Fruit fly (Drosophila melanogaster) whole organism, wandering third instar larva: ENCODE measurements around the gene mAcon1.

ENCODE experiments used
- Dfd ChIP-seq: fragments of >200 bp; optimal IDR thresholded peaks from 2 replicates; lab custom pipeline; 2017; ENCODE audit warnings: missing biosample characterization, missing genetic modification characterization
- Dif ChIP-seq: fragments of 200-275, 200-300 bp; sonication (Bioruptor generic); optimal IDR thresholded peaks from 2 replicates; lab custom pipeline; 2018; ENCODE audit warnings: missing biosample characterization, missing genetic modification characterization; ENCODE audit not compliant: partially characterized antibody
- Hr78 ChIP-seq: fragments of >200 bp; optimal IDR thresholded peaks from 2 replicates; lab custom pipeline; 2017; ENCODE audit warnings: missing biosample characterization, missing genetic modification characterization
- OdsH ChIP-seq: fragments of 200-800 bp; sonication (Bioruptor generic); optimal IDR thresholded peaks from 2 replicates; lab custom pipeline; 2016; ENCODE audit warnings: missing biosample characterization, mild to moderate bottlenecking, missing genetic modification characterization
- Rel ChIP-seq, 2 experiments: fragments of 200-800 bp; sonication (Bioruptor generic) in 1 of 2; optimal IDR thresholded peaks; 2 replicates in 1 of 2; 3 replicates in 1 of 2; lab custom pipeline; 2016 to 2019; ENCODE audit warnings: mild to moderate bottlenecking in 2 of 2, missing biosample characterization in 2 of 2, missing genetic modification characterization in 2 of 2, moderate library complexity in 1 of 2
- dl ChIP-seq, 2 experiments: fragments of 175-275, 200-275 bp in 1 of 2; fragments of 200-275 bp in 1 of 2; sonication (Bioruptor generic); optimal IDR thresholded peaks; lab custom pipeline; 2018; ENCODE audit warnings: mild to moderate bottlenecking in 2 of 2, missing biosample characterization in 2 of 2, missing genetic modification characterization in 2 of 2, moderate library complexity in 2 of 2; ENCODE audit not compliant: partially characterized antibody in 2 of 2, insufficient read depth in 1 of 2

mAcon1 gene

dm6 chr2L:21221114-21221578 lies 52.8 kb downstream of the mAcon1 start, which contains the start of gene CG8677:
Gene CG8677, plus strand, starts transcription at chr2L:21221312.
- TF ChIP-seq OdsH (GFP tag; lab: Kevin White, UChicago) (no peak), Hr78 (GFP tag; lab: Kevin White, UChicago) (no peak), Rel (GFP tag; optimal IDR thresholded peaks at IDR 0.05; lab: Kevin White, UChicago) (no peak), Rel (tag; optimal IDR thresholded peaks at IDR 0.05; lab: Kevin White, UChicago) (peak; percentile 72)

- TF ChIP-seq dl (GFP tag; optimal IDR thresholded peaks at IDR 0.05; lab: Kevin White, UChicago; ENCODE audit: insufficient read depth in 1 of 2, partially characterized antibody in 2 of 2) (peak in 1 of 2 experiments; percentile 81), Dif (peak; percentile 82), Dfd (GFP tag; lab: Kevin White, UChicago) (no peak)
Observed at dm6 chr2L:21221778-21222177, 53.4 kb downstream of the mAcon1 start.
